Worm (Caenorhabditis elegans): Measurements from ENCODE around the gene C25G4.8.

DNA sequence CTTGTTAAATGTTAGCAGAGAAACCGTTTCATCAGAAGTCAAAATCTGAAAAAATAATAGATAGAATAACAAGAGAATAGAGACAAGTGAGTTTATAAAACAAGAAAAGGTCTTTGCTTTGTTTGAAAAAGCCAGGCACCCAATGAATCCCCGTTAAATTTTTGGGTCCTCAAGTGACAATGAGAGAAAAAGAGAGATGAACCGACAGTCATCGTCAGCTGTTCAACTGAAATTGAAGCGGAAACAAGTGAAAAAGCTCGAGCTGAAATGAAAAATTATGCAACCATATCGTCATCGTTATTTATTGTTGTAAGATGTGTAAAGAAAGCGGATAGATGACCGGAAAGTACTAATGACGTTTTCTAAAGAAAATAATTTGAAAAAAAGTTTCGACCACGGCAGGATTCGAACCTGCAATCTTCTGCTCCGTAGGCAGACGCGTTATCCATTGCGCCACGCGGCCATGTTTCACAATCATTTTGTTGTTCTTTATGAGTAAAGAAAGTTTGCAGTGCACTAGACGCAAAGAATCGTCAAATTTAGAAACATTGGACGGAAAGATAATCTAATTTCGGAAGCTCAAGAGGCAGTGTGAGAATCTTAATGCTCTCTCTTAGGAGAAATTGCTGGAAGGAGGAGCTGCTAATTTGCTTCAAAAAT, 45.6 kb downstream of the C25G4.8 start, which contains the start of gene F08G5.3:
- TF ChIP-seq ceh-19 (GFP tag; optimal IDR thresholded peaks at IDR 0.05) (peak; percentile 22), pqm-1 (tag; optimal IDR thresholded peaks at IDR 0.05) (no peak), nhr-11 (tag; optimal IDR thresholded peaks at IDR 0.05) (no peak), hlh-13 (GFP tag; optimal IDR thresholded peaks at IDR 0.05) (no peak), syd-9 (tag; optimal IDR thresholded peaks at IDR 0.05) (no peak), ceh-9 (tag; optimal IDR thresholded peaks at IDR 0.05) (no peak), nfya-1 (tag; optimal IDR thresholded peaks at IDR 0.05) (no peak)
